Worm (Caenorhabditis elegans) whole organism, L1 larva: ENCODE data around the gene sdz-7.

Experiments
- C16A3.4 ChIP-seq: fragments of 150-350 bp; optimal IDR thresholded peaks from 2 replicates; lab custom pipeline; 2014; ENCODE audit warnings: missing biosample characterization, missing genetic modification characterization
- C34B4.2 ChIP-seq: sonication (generic microtip); optimal IDR thresholded peaks from 2 replicates; lab custom pipeline; 2017; ENCODE audit warnings: mild to moderate bottlenecking, missing genetic modification characterization, missing compliant biosample characterization
- Y116A8C.19 ChIP-seq: sonication (generic microtip); optimal IDR thresholded peaks from 2 replicates; lab custom pipeline; 2016; ENCODE audit warnings: missing compliant biosample characterization, missing genetic modification characterization, borderline replicate concordance
- alr-1 ChIP-seq: fragments of 200-800 bp; sonication (Bioruptor generic); optimal IDR thresholded peaks from 2 replicates; lab custom pipeline; 2018; ENCODE audit warnings: borderline replicate concordance, mild to moderate bottlenecking, missing genetic modification characterization, missing compliant biosample characterization
- aly-2 ChIP-seq: fragments of 150-350 bp; optimal IDR thresholded peaks from 2 replicates; lab custom pipeline; 2014; ENCODE audit warnings: missing biosample characterization, missing genetic modification characterization
- ceh-63 ChIP-seq: fragments of 200-800 bp; sonication (Bioruptor generic); optimal IDR thresholded peaks from 2 replicates; lab custom pipeline; 2018; ENCODE audit warnings: mild to moderate bottlenecking, missing genetic modification characterization, missing compliant biosample characterization
- ceh-88 ChIP-seq: fragments of 200-800 bp; sonication (Bioruptor generic); IDR thresholded peaks from 2 replicates; pipeline ENCODE4 v1.3.6; 2022; ENCODE audit warnings: missing genetic modification characterization, missing compliant biosample characterization
- ceh-90 ChIP-seq: sonication (generic microtip); optimal IDR thresholded peaks from 2 replicates; lab custom pipeline; 2016; ENCODE audit warnings: missing genetic modification characterization, missing compliant biosample characterization
- ces-1 ChIP-seq: fragments of 150-350 bp; optimal IDR thresholded peaks from 2 replicates; lab custom pipeline; 2014; ENCODE audit warnings: missing biosample characterization, missing genetic modification reagents, missing genetic modification characterization
- dpl-1 ChIP-seq, 3 experiments: fragments of 150-350 bp in 2 of 3; sonication (generic microtip) in 1 of 3; optimal IDR thresholded peaks; 2 replicates each; lab custom pipeline; 2014 to 2017; ENCODE audit warnings: missing biosample characterization in 3 of 3, missing genetic modification characterization in 3 of 3, missing genetic modification reagents in 3 of 3
- efl-1 ChIP-seq, 4 experiments: fragments of 150-350 bp; optimal IDR thresholded peaks in 3 of 4; peaks in 1 of 4; 1 replicate in 1 of 4; 2 replicates in 3 of 4; lab custom pipeline; 2014; ENCODE audit warnings: missing biosample characterization in 2 of 4, missing genetic modification characterization in 2 of 4, missing genetic modification reagents in 2 of 4
- egl-27 ChIP-seq, 2 experiments: fragments of 150-350 bp in 1 of 2; sonication (generic microtip); optimal IDR thresholded peaks; 3 replicates each; lab custom pipeline; 2017 to 2018; ENCODE audit warnings: missing biosample characterization in 2 of 2, missing genetic modification characterization in 2 of 2, missing genetic modification reagents in 2 of 2
- elt-2 ChIP-seq: sonication (generic microtip); optimal IDR thresholded peaks from 2 replicates; lab custom pipeline; 2016; ENCODE audit warnings: missing genetic modification characterization, mild to moderate bottlenecking, inconsistent platforms, missing compliant biosample characterization, missing genetic modification reagents
- hpl-2 ChIP-seq: fragments of 150-350 bp; optimal IDR thresholded peaks from 2 replicates; lab custom pipeline; 2014; ENCODE audit warnings: missing biosample characterization, missing genetic modification reagents, missing genetic modification characterization
- irx-1 ChIP-seq: sonication (generic microtip); optimal IDR thresholded peaks from 2 replicates; lab custom pipeline; 2016; ENCODE audit warnings: missing genetic modification characterization, missing compliant biosample characterization
- isw-1 ChIP-seq: fragments of 200-800 bp; sonication (Bioruptor generic); IDR thresholded peaks from 2 replicates; pipeline ENCODE4 v1.3.6; 2022; ENCODE audit warnings: missing genetic modification characterization, missing compliant biosample characterization
- jun-1 ChIP-seq: fragments of 150-350 bp; optimal IDR thresholded peaks from 2 replicates; lab custom pipeline; 2014; ENCODE audit warnings: missing biosample characterization, missing genetic modification reagents, missing genetic modification characterization
- lin-13 ChIP-seq: fragments of 150-350 bp; optimal IDR thresholded peaks from 2 replicates; lab custom pipeline; 2014; ENCODE audit warnings: missing biosample characterization, missing genetic modification reagents, missing genetic modification characterization
- lin-14 ChIP-seq: fragments of 200-800 bp; sonication (Bioruptor generic); optimal IDR thresholded peaks from 2 replicates; lab custom pipeline; 2018; ENCODE audit warnings: mild to moderate bottlenecking, missing genetic modification characterization, moderate library complexity, missing compliant biosample characterization
- lin-39 ChIP-seq: fragments of 150-350 bp; optimal IDR thresholded peaks from 2 replicates; lab custom pipeline; 2014; ENCODE audit warnings: missing biosample characterization, missing genetic modification reagents, missing genetic modification characterization
- lir-3 ChIP-seq: sonication (generic microtip); optimal IDR thresholded peaks from 2 replicates; lab custom pipeline; 2016; ENCODE audit warnings: mild to moderate bottlenecking, missing genetic modification characterization, moderate library complexity, missing compliant biosample characterization; ENCODE audit not compliant: poor library complexity
- mdl-1 ChIP-seq, 2 experiments: fragments of 150-350 bp; optimal IDR thresholded peaks; 2 replicates each; lab custom pipeline; 2014 to 2017; ENCODE audit warnings: missing biosample characterization in 2 of 2, missing genetic modification characterization in 2 of 2, inconsistent platforms in 1 of 2
- mep-1 ChIP-seq: fragments of 150-350 bp; optimal IDR thresholded peaks from 2 replicates; lab custom pipeline; 2014; ENCODE audit warnings: missing biosample characterization, missing genetic modification characterization
- nhr-47 ChIP-seq: sonication (generic microtip); optimal IDR thresholded peaks from 2 replicates; lab custom pipeline; 2016; ENCODE audit warnings: mild to moderate bottlenecking, missing genetic modification characterization, moderate library complexity, missing compliant biosample characterization
- nhr-85 ChIP-seq: sonication (generic microtip); peaks from one replicate; lab custom pipeline; 2016; ENCODE audit warnings: missing genetic modification characterization, inconsistent platforms, missing compliant biosample characterization
- nhr-90 ChIP-seq: sonication (generic microtip); optimal IDR thresholded peaks from 2 replicates; lab custom pipeline; 2016; ENCODE audit warnings: mild to moderate bottlenecking, missing genetic modification characterization, missing compliant biosample characterization; ENCODE audit not compliant: poor library complexity
- pag-3 ChIP-seq: sonication (generic microtip); optimal IDR thresholded peaks from 2 replicates; lab custom pipeline; 2017; ENCODE audit warnings: missing genetic modification characterization, mild to moderate bottlenecking, missing compliant biosample characterization, antibody characterized with exemption, borderline replicate concordance; ENCODE audit not compliant: insufficient read depth
- pax-3 ChIP-seq: fragments of 200-800 bp; sonication (Bioruptor generic); optimal IDR thresholded peaks from 2 replicates; lab custom pipeline; 2018; ENCODE audit warnings: mild to moderate bottlenecking, missing genetic modification characterization, moderate library complexity, missing compliant biosample characterization
- pqm-1 ChIP-seq: sonication (generic microtip); optimal IDR thresholded peaks from 3 replicates; lab custom pipeline; 2017; ENCODE audit warnings: missing biosample characterization, missing genetic modification characterization
- skn-1 ChIP-seq: fragments of 150-350 bp; optimal IDR thresholded peaks from 2 replicates; lab custom pipeline; 2014; ENCODE audit warnings: missing biosample characterization, missing genetic modification characterization
- sptf-1 ChIP-seq: fragments of 150-350 bp; optimal IDR thresholded peaks from 2 replicates; lab custom pipeline; 2014; ENCODE audit warnings: missing biosample characterization, missing genetic modification characterization
- tbx-2 ChIP-seq: sonication (generic microtip); optimal IDR thresholded peaks from 2 replicates; lab custom pipeline; 2016; ENCODE audit warnings: missing genetic modification characterization, missing compliant biosample characterization
- tlp-1 ChIP-seq: fragments of 150-350 bp; optimal IDR thresholded peaks from 2 replicates; lab custom pipeline; 2014; ENCODE audit warnings: missing biosample characterization, missing genetic modification characterization
- unc-130 ChIP-seq: fragments of 150-350 bp; optimal IDR thresholded peaks from 2 replicates; lab custom pipeline; 2017; ENCODE audit warnings: missing biosample characterization, missing genetic modification characterization, inconsistent platforms
- unc-30 ChIP-seq: sonication (generic microtip); optimal IDR thresholded peaks from 2 replicates; lab custom pipeline; 2017; ENCODE audit warnings: missing biosample characterization, missing genetic modification characterization
- unc-98 ChIP-seq: fragments of 200-800 bp; sonication (Bioruptor generic); IDR thresholded peaks from 2 replicates; pipeline ENCODE4 v1.3.6; 2022; ENCODE audit warnings: missing genetic modification characterization, missing compliant biosample characterization
- vab-15 ChIP-seq: sonication (generic microtip); optimal IDR thresholded peaks from 2 replicates; lab custom pipeline; 2017; ENCODE audit warnings: missing genotype, mild to moderate bottlenecking, missing genetic modification characterization, missing compliant biosample characterization

sdz-7 gene

DNA sequence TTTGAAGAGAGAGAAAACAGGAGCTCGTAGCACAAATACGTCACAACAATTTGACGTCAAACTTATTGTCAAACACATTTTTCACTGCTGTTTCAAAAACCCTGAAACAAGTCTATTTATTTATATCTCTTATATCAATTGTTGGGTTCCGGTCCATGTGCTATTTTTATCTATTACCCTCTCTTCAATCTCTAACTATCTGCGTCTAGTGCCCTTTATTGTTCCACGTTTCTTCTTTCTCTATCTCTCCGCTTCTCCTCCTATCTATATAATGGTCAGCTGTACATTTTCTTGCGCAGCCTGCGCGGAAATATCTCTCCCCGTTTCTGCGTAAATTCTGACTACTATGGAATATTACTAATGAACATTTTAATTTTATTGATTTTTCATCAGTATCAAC, 19.1 kb upstream of the sdz-7 start (continued):
- TF ChIP-seq nhr-85 (tag; lab: Kevin White, UChicago) (peak; percentile 78), lin-14 (GFP tag; lab: Kevin White, UChicago) (peak; percentile 88), irx-1 (tag; lab: Kevin White, UChicago) (no peak), unc-30 (tag; lab: Kevin White, UChicago) (no peak), ces-1 (GFP tag; lab: Kevin White, UChicago) (no peak)

DNA sequence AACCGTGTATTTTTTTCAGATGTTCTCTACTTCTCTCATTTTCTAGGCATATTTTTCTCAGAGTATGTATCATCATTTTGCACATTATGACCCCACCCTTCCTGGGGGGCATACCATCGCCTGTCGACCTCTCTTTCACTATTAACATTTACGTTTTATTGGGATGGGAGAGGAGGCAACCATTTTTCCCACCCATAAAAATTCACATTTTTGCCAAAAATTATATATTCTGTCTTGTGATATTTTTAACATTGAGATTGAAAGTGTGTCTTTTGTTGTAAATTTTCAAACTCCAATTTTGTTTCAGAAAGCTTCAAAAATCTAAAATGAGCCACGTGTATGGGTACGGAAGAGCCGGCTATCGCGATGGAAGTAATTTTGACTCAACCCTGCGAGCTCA, 17.0 kb upstream of the sdz-7 start, which contains the start of gene F53C3.7:
TSS of gene F53C3.7 (plus strand) at position 301 of the 400 bp plus-strand sequence.
- TF ChIP-seq tlp-1 (no peak), unc-98 (GFP tag; lab: Robert Waterston, UW) (no peak), pax-3 (tag; lab: Kevin White, UChicago) (no peak), elt-2 (no peak), mdl-1 (tag; optimal IDR thresholded peaks at IDR 0.05; lab: Kevin White, UChicago) (no peak), lir-3 (no peak), efl-1 (optimal IDR thresholded peaks at IDR 0.05; lab: Kevin White, UChicago) (no peak), efl-1 (GFP tag; optimal IDR thresholded peaks at IDR 0.05 in 1 of 2; lab: Kevin White, UChicago) (no peak)
- TF ChIP-seq, all 84 proteins: peak for 0

DNA sequence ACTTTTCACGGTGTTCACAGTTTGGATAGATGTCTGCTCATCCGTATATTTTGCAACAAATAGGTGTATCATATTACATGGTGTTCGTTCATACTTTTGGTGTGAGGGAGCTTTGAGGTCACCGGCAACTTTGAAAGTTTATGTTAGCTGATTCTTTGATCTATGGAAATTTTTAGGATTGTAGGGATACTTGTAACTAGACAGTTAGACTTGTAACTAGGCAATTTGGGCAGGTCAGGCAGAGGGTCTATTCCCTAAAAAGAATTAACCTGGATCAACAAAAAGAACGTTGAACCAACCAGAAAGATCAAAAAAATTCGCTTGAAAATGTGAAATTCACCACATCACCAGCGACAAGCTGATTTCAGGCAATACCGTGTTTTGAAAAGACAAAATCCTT, 16.1 kb upstream of the sdz-7 start:
- TF ChIP-seq jun-1 (tag; lab: Kevin White, UChicago) (no peak), dpl-1 (GFP tag; optimal IDR thresholded peaks at IDR 0.05; lab: Kevin White, UChicago) (no peak), egl-27 (tag; optimal IDR thresholded peaks at IDR 0.05; lab: Kevin White, UChicago) (no peak), C34B4.2 (tag; lab: Kevin White, UChicago) (no peak), unc-130 (tag; lab: Kevin White, UChicago) (no peak), efl-1 (optimal IDR thresholded peaks at IDR 0.05; lab: Kevin White, UChicago) (no peak), efl-1 (GFP tag; optimal IDR thresholded peaks at IDR 0.05 in 1 of 2; lab: Kevin White, UChicago) (no peak), hpl-2 (no peak), vab-15 (tag; lab: Kevin White, UChicago) (no peak), C16A3.4 (tag; lab: Kevin White, UChicago) (no peak), isw-1 (GFP tag; lab: Robert Waterston, UW) (no peak), nhr-90 (no peak), pqm-1 (tag; lab: Kevin White, UChicago) (no peak), Y116A8C.19 (no peak), alr-1 (no peak), sptf-1 (tag; lab: Kevin White, UChicago) (no peak), mep-1 (no peak), lin-13 (no peak)
- TF ChIP-seq, all 84 proteins: peak for 0

DNA sequence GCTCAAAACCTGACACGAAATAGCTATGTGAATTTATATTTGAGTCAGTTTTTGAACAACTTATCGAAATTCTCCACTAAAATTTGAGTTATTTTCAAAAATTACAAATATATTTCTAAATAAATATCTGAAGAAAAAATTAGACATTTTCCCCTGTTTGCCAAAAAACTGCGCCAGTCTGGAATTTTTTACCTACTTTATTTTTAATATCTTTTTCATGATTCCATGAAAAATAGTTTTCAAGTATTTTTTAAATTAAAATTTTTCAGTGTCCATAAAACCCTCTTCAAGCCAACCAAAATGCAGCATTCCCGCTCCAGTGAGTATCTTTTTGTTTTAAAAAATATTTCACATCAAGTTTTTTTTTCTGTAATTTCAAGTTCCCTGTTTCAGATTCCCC, 13.3 kb upstream of the sdz-7 start, which contains the start of gene F53C3.8:
TSS of gene F53C3.8 (plus strand) at position 301 of the 400 bp plus-strand sequence.
- no peak for TF ChIP-seq lin-39
- no peak for TF ChIP-seq aly-2 (tag; lab: Kevin White, UChicago)
- no peak for TF ChIP-seq ceh-63 (GFP tag; lab: Kevin White, UChicago)
- no peak for TF ChIP-seq pag-3
- no peak for TF ChIP-seq nhr-47
- no peak for TF ChIP-seq ceh-88 (GFP tag; lab: Robert Waterston, UW)
- TF ChIP-seq mep-1 = no peak
- no peak for TF ChIP-seq lir-3
- TF ChIP-seq unc-130 (tag; lab: Kevin White, UChicago) = no peak
- no peak for TF ChIP-seq skn-1
- no peak for TF ChIP-seq ceh-90 (tag; lab: Kevin White, UChicago)
- no peak for TF ChIP-seq tbx-2
